Fruit fly (Drosophila melanogaster) whole organism, embryonic: ENCODE results near the gene sun.
A peak's percentile ranks its signal among the peaks of the same experiment; 100 is the strongest.

ENCODE experiments used
- Atf3 ChIP-seq: fragments of 200-800 bp; sonication (Bioruptor generic); optimal IDR thresholded peaks from 3 replicates; lab custom pipeline; 2016; ENCODE audit warnings: missing biosample characterization, missing genetic modification characterization
- B-H1 ChIP-seq: fragments of 200-800 bp; sonication (Bioruptor generic); IDR thresholded peaks from 3 replicates; pipeline ENCODE4 v1.3.6; 2022; ENCODE audit warnings: missing biosample characterization, missing genetic modification characterization
- B-H2 ChIP-seq: fragments of 200-800 bp; sonication (Bioruptor generic); optimal IDR thresholded peaks from 2 replicates; lab custom pipeline; 2018; ENCODE audit warnings: missing biosample characterization, mild to moderate bottlenecking, missing genetic modification characterization
- CG1024 ChIP-seq: fragments of 200-800 bp; sonication (Bioruptor generic); IDR thresholded peaks from 2 replicates; pipeline ENCODE4 v1.3.6; 2022; ENCODE audit warnings: missing biosample characterization, missing genetic modification characterization
- CG10543 ChIP-seq: fragments of 200-800 bp; sonication (Bioruptor generic); optimal IDR thresholded peaks from 3 replicates; lab custom pipeline; 2017; ENCODE audit warnings: missing biosample characterization, mild to moderate bottlenecking, missing genetic modification characterization, moderate library complexity
- CG10654 ChIP-seq: fragments of 200-800 bp; sonication (Bioruptor generic); optimal IDR thresholded peaks from 2 replicates; lab custom pipeline; 2016; ENCODE audit warnings: missing biosample characterization, missing genetic modification characterization
- CG11247 ChIP-seq: fragments of 200-800 bp; sonication (Bioruptor generic); IDR thresholded peaks from 2 replicates; pipeline ENCODE4 v1.3.6; 2022; ENCODE audit warnings: missing biosample characterization, missing genetic modification characterization
- CG11560 ChIP-seq: fragments of 200-800 bp; sonication (Bioruptor generic); IDR thresholded peaks from 3 replicates; pipeline ENCODE4 v1.3.6; 2022; ENCODE audit warnings: missing biosample characterization, missing genetic modification characterization
- CG12071 ChIP-seq: fragments of 200-800 bp; sonication (Bioruptor generic); optimal IDR thresholded peaks from 3 replicates; lab custom pipeline; 2018; ENCODE audit warnings: missing biosample characterization, mild to moderate bottlenecking, missing genetic modification characterization
- CG12155 ChIP-seq: fragments of 200-800 bp; sonication (Bioruptor generic); optimal IDR thresholded peaks from 3 replicates; lab custom pipeline; 2016; ENCODE audit warnings: missing biosample characterization, missing genetic modification characterization
- CG12391 ChIP-seq: fragments of 200-800 bp; sonication (Bioruptor generic); optimal IDR thresholded peaks from 3 replicates; lab custom pipeline; 2018; ENCODE audit warnings: missing biosample characterization, mild to moderate bottlenecking, missing genetic modification characterization, moderate library complexity
- CG12659 ChIP-seq: fragments of 200-800 bp; sonication (Bioruptor generic); optimal IDR thresholded peaks from 3 replicates; lab custom pipeline; 2017; ENCODE audit warnings: mild to moderate bottlenecking, missing biosample characterization, missing genetic modification reagents, missing genetic modification characterization
- CG13296 ChIP-seq: fragments of 200-800 bp; sonication (Bioruptor generic); optimal IDR thresholded peaks from 3 replicates; lab custom pipeline; 2018; ENCODE audit warnings: missing biosample characterization, mild to moderate bottlenecking, missing genetic modification characterization
- CG13424 ChIP-seq: fragments of 200-800 bp; sonication (Bioruptor generic); optimal IDR thresholded peaks from 2 replicates; lab custom pipeline; 2019; ENCODE audit warnings: missing biosample characterization, mild to moderate bottlenecking, missing genetic modification characterization, moderate library complexity
- CG1602 ChIP-seq: fragments of 200-800 bp; sonication (Bioruptor generic); optimal IDR thresholded peaks from 3 replicates; lab custom pipeline; 2016; ENCODE audit warnings: missing biosample characterization, missing genetic modification characterization
- CG17912 ChIP-seq: fragments of 200-800 bp; sonication (Bioruptor generic); optimal IDR thresholded peaks from 2 replicates; lab custom pipeline; 2018; ENCODE audit warnings: missing biosample characterization, mild to moderate bottlenecking, missing genetic modification characterization
- CG2116 ChIP-seq: fragments of 200-800 bp; sonication (Bioruptor generic); optimal IDR thresholded peaks from 3 replicates; lab custom pipeline; 2018; ENCODE audit warnings: missing biosample characterization, mild to moderate bottlenecking, missing genetic modification characterization
- CG30431 ChIP-seq: fragments of 200-800 bp; sonication (Bioruptor generic); optimal IDR thresholded peaks from 2 replicates; lab custom pipeline; 2017; ENCODE audit warnings: missing biosample characterization, missing genetic modification characterization
- CG31224 ChIP-seq: fragments of 200-800 bp; sonication (Bioruptor generic); IDR thresholded peaks from 2 replicates; pipeline ENCODE4 v1.3.6; 2022; ENCODE audit warnings: missing biosample characterization, missing genetic modification characterization
- CG31365 ChIP-seq: fragments of 200-800 bp; sonication (Bioruptor generic); optimal IDR thresholded peaks from 2 replicates; lab custom pipeline; 2018; ENCODE audit warnings: missing biosample characterization, mild to moderate bottlenecking, missing genetic modification characterization
- CG31441 ChIP-seq: fragments of 200-800 bp; sonication (Bioruptor generic); IDR thresholded peaks from 2 replicates; pipeline ENCODE4 v1.3.6; 2022; ENCODE audit warnings: missing biosample characterization, missing genetic modification characterization
- CG3726 ChIP-seq: fragments of 200-800 bp; sonication (Bioruptor generic); IDR thresholded peaks from 3 replicates; pipeline ENCODE4, ENCODE4 v1.3.6; 2022; ENCODE audit warnings: missing biosample characterization, missing genetic modification characterization
- CG6689 ChIP-seq: fragments of 200-800 bp; sonication (Bioruptor generic); IDR thresholded peaks from 2 replicates; pipeline ENCODE4 v1.3.6; 2022; ENCODE audit warnings: missing biosample characterization, missing genetic modification characterization
- CG6765 ChIP-seq: fragments of 200-800 bp; sonication (Bioruptor generic); optimal IDR thresholded peaks from 3 replicates; lab custom pipeline; 2017; ENCODE audit warnings: missing biosample characterization, mild to moderate bottlenecking, missing genetic modification characterization
- CG7271 ChIP-seq: fragments of 200-800 bp; sonication (Bioruptor generic); optimal IDR thresholded peaks from 2 replicates; lab custom pipeline; 2018; ENCODE audit warnings: missing biosample characterization, mild to moderate bottlenecking, missing genetic modification characterization, moderate library complexity
- CG7928 ChIP-seq: fragments of 200-800 bp; sonication (Bioruptor generic); optimal IDR thresholded peaks from 2 replicates; lab custom pipeline; 2017; ENCODE audit warnings: missing biosample characterization, mild to moderate bottlenecking, missing genetic modification characterization
- D19A ChIP-seq: fragments of 200-800 bp; optimal IDR thresholded peaks from 3 replicates; lab custom pipeline; 2019; ENCODE audit warnings: missing biosample characterization, mild to moderate bottlenecking, missing genetic modification characterization, moderate library complexity
- D19B ChIP-seq: fragments of 200-800 bp; sonication (Bioruptor generic); optimal IDR thresholded peaks from 2 replicates; lab custom pipeline; 2017; ENCODE audit warnings: missing biosample characterization, mild to moderate bottlenecking, missing genetic modification characterization
- Doc3 ChIP-seq: fragments of 200-800 bp; sonication (Bioruptor generic); IDR thresholded peaks from 3 replicates; pipeline ENCODE4 v1.3.6; 2022; ENCODE audit warnings: missing biosample characterization, missing genetic modification characterization; ENCODE audit not compliant: partially characterized antibody
- H15 ChIP-seq: fragments of 200-800 bp; sonication (Bioruptor generic); IDR thresholded peaks from 3 replicates; pipeline ENCODE4 v1.3.6; 2022; ENCODE audit warnings: missing biosample characterization, missing genetic modification characterization
- HLHmδ ChIP-seq: fragments of 200-800 bp; sonication (Bioruptor generic); optimal IDR thresholded peaks from 2 replicates; lab custom pipeline; 2018; ENCODE audit warnings: missing biosample characterization, mild to moderate bottlenecking, missing genetic modification characterization, moderate library complexity
- Hmr ChIP-seq: fragments of 200-800 bp; sonication (Bioruptor generic); optimal IDR thresholded peaks from 3 replicates; lab custom pipeline; 2017; ENCODE audit warnings: mild to moderate bottlenecking, missing biosample characterization, missing genetic modification reagents, missing genetic modification characterization
- MESR4 ChIP-seq: fragments of 200-800 bp; sonication (Bioruptor generic); optimal IDR thresholded peaks from 2 replicates; lab custom pipeline; 2018; ENCODE audit warnings: missing biosample characterization, mild to moderate bottlenecking, missing genetic modification characterization, moderate library complexity
- Nf-YA ChIP-seq: fragments of 200-800 bp; sonication (Bioruptor generic); IDR thresholded peaks from 2 replicates; pipeline ENCODE4 v1.3.6; 2022; ENCODE audit warnings: missing biosample characterization, missing genetic modification characterization
- Optix ChIP-seq: fragments of 200-800 bp; sonication (Bioruptor generic); IDR thresholded peaks from 3 replicates; pipeline ENCODE4 v1.3.6; 2022; ENCODE audit warnings: missing biosample characterization, missing genetic modification characterization
- Stat92E ChIP-seq, 3 experiments: fragments of >200 bp in 2 of 3; fragments of 200-800 bp in 1 of 3; sonication (Bioruptor generic) in 1 of 3; optimal IDR thresholded peaks; 2 replicates each; lab custom pipeline; 2017 to 2019; ENCODE audit warnings: missing biosample characterization in 3 of 3, missing genetic modification characterization in 3 of 3, mild to moderate bottlenecking in 1 of 3, moderate library complexity in 1 of 3
- TFAM ChIP-seq: fragments of 200-800 bp; sonication (Bioruptor generic); optimal IDR thresholded peaks from 2 replicates; lab custom pipeline; 2017; ENCODE audit warnings: missing biosample characterization, missing genetic modification characterization, inconsistent platforms
- amos ChIP-seq: fragments of 200-800 bp; sonication (Bioruptor generic); IDR thresholded peaks from 2 replicates; pipeline ENCODE4 v1.3.6; 2022; ENCODE audit warnings: missing biosample characterization, missing genetic modification characterization; ENCODE audit not compliant: partially characterized antibody
- ato ChIP-seq: fragments of 200-800 bp; sonication (Bioruptor generic); IDR thresholded peaks from 2 replicates; pipeline ENCODE4 v1.3.6; 2022; ENCODE audit warnings: missing biosample characterization, missing genetic modification characterization; ENCODE audit not compliant: partially characterized antibody
- bsh ChIP-seq, 2 experiments: fragments of 200-800 bp; sonication (Bioruptor generic); optimal IDR thresholded peaks; 2 replicates each; lab custom pipeline; 2017 to 2018; ENCODE audit warnings: mild to moderate bottlenecking in 2 of 2, missing biosample characterization in 2 of 2, missing genetic modification characterization in 2 of 2, moderate library complexity in 1 of 2
- chm ChIP-seq: fragments of 200-800 bp; sonication (Bioruptor generic); IDR thresholded peaks from 2 replicates; pipeline ENCODE4 v1.3.6; 2022; ENCODE audit warnings: missing biosample characterization, missing genetic modification characterization
- dan ChIP-seq: fragments of 200-800 bp; sonication (Bioruptor generic); IDR thresholded peaks from 2 replicates; pipeline ENCODE4 v1.3.6; 2022; ENCODE audit warnings: missing biosample characterization, missing genetic modification characterization
- dm ChIP-seq: fragments of 200-800 bp; sonication (Bioruptor generic); optimal IDR thresholded peaks from 3 replicates; lab custom pipeline; 2016; ENCODE audit warnings: missing biosample characterization, missing genetic modification characterization
- hth ChIP-seq: fragments of >200 bp; optimal IDR thresholded peaks from 2 replicates; lab custom pipeline; 2017; ENCODE audit warnings: inconsistent platforms
- kah ChIP-seq: fragments of 200-800 bp; sonication (Bioruptor generic); optimal IDR thresholded peaks from 2 replicates; lab custom pipeline; 2018; ENCODE audit warnings: missing biosample characterization, mild to moderate bottlenecking, missing genetic modification characterization
- mld ChIP-seq: fragments of 200-800 bp; sonication (Bioruptor generic); IDR thresholded peaks from 3 replicates; pipeline ENCODE4 v1.3.6; 2022; ENCODE audit warnings: missing biosample characterization, missing genetic modification characterization; ENCODE audit not compliant: partially characterized antibody
- org-1 ChIP-seq: fragments of 200-800 bp; sonication (Bioruptor generic); optimal IDR thresholded peaks from 2 replicates; lab custom pipeline; 2017; ENCODE audit warnings: missing biosample characterization, missing genetic modification characterization
- prd ChIP-seq, 3 experiments: fragments of >200 bp in 2 of 3; fragments of 200-800 bp in 1 of 3; sonication (Bioruptor generic) in 1 of 3; optimal IDR thresholded peaks in 2 of 3; IDR thresholded peaks in 1 of 3; 2 replicates in 2 of 3; 3 replicates in 1 of 3; pipeline versions ENCODE4 v1.3.6 to Lab custom; 2017 to 2022; ENCODE audit warnings: missing biosample characterization in 1 of 3, missing genetic modification characterization in 1 of 3
- pros ChIP-seq: fragments of 200-800 bp; sonication (Bioruptor generic); optimal IDR thresholded peaks from 3 replicates; lab custom pipeline; 2019; ENCODE audit warnings: missing biosample characterization, mild to moderate bottlenecking, missing genetic modification characterization, moderate library complexity
- so ChIP-seq: fragments of 200-800 bp; sonication (Bioruptor generic); IDR thresholded peaks from 3 replicates; pipeline ENCODE4 v1.3.6; 2022; ENCODE audit warnings: missing biosample characterization, missing genetic modification characterization
- zfh2 ChIP-seq: fragments of 200-800 bp; sonication (Bioruptor generic); optimal IDR thresholded peaks from 2 replicates; lab custom pipeline; 2016; ENCODE audit warnings: missing biosample characterization, missing genetic modification characterization

The sun gene

dm6 chrX:15860479-15860878 is 11.4 kb upstream of the sun start (continued):
- peak; percentile 49; the same call in 1 of the 2 replicates for TF ChIP-seq amos (GFP tag; lab: Robert Waterston, UW)
- peak; percentile 57 for TF ChIP-seq CG10543
- TF ChIP-seq CG13424 (tag; lab: Kevin White, UChicago) = no peak
- TF ChIP-seq pros (GFP tag; lab: Kevin White, UChicago) = no peak
- TF ChIP-seq CG6765 = no peak
- TF ChIP-seq CG31224 (GFP tag; lab: Robert Waterston, UW) = no peak
- peak; percentile 49 for TF ChIP-seq kah (GFP tag; lab: Kevin White, UChicago)
- no peak for TF ChIP-seq CG1024 (GFP tag; lab: Robert Waterston, UW)
- TF ChIP-seq CG6689 = 0 out of 2 replicates have a peak, but pooled peaks have one; percentile 23
- TF ChIP-seq so (GFP tag; lab: Robert Waterston, UW) = no peak
- no peak for TF ChIP-seq CG10654 (GFP tag; lab: Kevin White, UChicago)
- TF ChIP-seq CG2116 = no peak
- TF ChIP-seq HLHmδ (GFP tag; lab: Kevin White, UChicago) = no peak
- TF ChIP-seq CG7271 (tag; lab: Kevin White, UChicago) = no peak
- 0 out of 2 replicates have a peak, but pooled peaks have one; percentile 62 for TF ChIP-seq chm (GFP tag; lab: Robert Waterston, UW)
- no peak for TF ChIP-seq mld (GFP tag; lab: Robert Waterston, UW)
- TF ChIP-seq prd (optimal IDR thresholded peaks at IDR 0.05; lab: Kevin White, UChicago) = no peak
- no peak for TF ChIP-seq prd (GFP tag; IDR thresholded peaks at IDR 0.05; lab: Robert Waterston, UW)
- peak; percentile 77 for TF ChIP-seq CG12659
- no peak for TF ChIP-seq CG31441 (GFP tag; lab: Robert Waterston, UW)
- TF ChIP-seq CG30431 (GFP tag; lab: Kevin White, UChicago) = no peak
- no peak for TF ChIP-seq B-H1
- no peak for TF ChIP-seq CG7928 (GFP tag; lab: Kevin White, UChicago)
- TF ChIP-seq CG1602 = no peak
- peak; percentile 1 for TF ChIP-seq D19A (tag; lab: Kevin White, UChicago)
- no peak for TF ChIP-seq Atf3 (GFP tag; lab: Kevin White, UChicago)
- no peak for TF ChIP-seq B-H2 (GFP tag; lab: Kevin White, UChicago)
- TF ChIP-seq dan (GFP tag; lab: Robert Waterston, UW) = no peak
- TF ChIP-seq CG13296 (GFP tag; lab: Kevin White, UChicago) = no peak
- no peak for TF ChIP-seq Nf-YA (GFP tag; lab: Robert Waterston, UW)
- TF ChIP-seq hth (lab: Kevin White, UChicago) = no peak
- no peak for TF ChIP-seq CG17912 (GFP tag; lab: Kevin White, UChicago)
- TF ChIP-seq dm (GFP tag; lab: Kevin White, UChicago) = peak; percentile 29
- no peak for TF ChIP-seq MESR4 (GFP tag; lab: Kevin White, UChicago)
- TF ChIP-seq Stat92E (GFP tag; optimal IDR thresholded peaks at IDR 0.05; lab: Kevin White, UChicago) = no peak
- no peak for TF ChIP-seq CG11560
- TF ChIP-seq ato (GFP tag; lab: Robert Waterston, UW) = peak; percentile 41; the same call in 1 of the 2 replicates
- no peak for TF ChIP-seq zfh2
- TF ChIP-seq Doc3 (GFP tag; lab: Robert Waterston, UW) = no peak
- TF ChIP-seq CG12391 (tag; lab: Kevin White, UChicago) = no peak
- TF ChIP-seq bsh (GFP tag; optimal IDR thresholded peaks at IDR 0.05; lab: Kevin White, UChicago) = peak; percentile 2 to 28
- no peak for TF ChIP-seq CG31365 (tag; lab: Kevin White, UChicago)
- TF ChIP-seq CG3726 (GFP tag; lab: Robert Waterston, UW) = no peak
- TF ChIP-seq CG12071 (GFP tag; lab: Kevin White, UChicago) = no peak
- TF ChIP-seq TFAM (GFP tag; lab: Kevin White, UChicago) = no peak
- no peak for TF ChIP-seq D19B
- TF ChIP-seq org-1 (GFP tag; lab: Kevin White, UChicago) = no peak
- no peak for TF ChIP-seq H15 (GFP tag; lab: Robert Waterston, UW)
- TF ChIP-seq CG12155 = no peak
- TF ChIP-seq Optix (GFP tag; lab: Robert Waterston, UW) = no peak
- TF ChIP-seq CG11247 (GFP tag; lab: Robert Waterston, UW) = no peak
- peak; percentile 61 for TF ChIP-seq Hmr (GFP tag; lab: Kevin White, UChicago)
